Fruit fly (Drosophila melanogaster): ENCODE measurements around the gene bru2.

bru2 gene

DNA sequence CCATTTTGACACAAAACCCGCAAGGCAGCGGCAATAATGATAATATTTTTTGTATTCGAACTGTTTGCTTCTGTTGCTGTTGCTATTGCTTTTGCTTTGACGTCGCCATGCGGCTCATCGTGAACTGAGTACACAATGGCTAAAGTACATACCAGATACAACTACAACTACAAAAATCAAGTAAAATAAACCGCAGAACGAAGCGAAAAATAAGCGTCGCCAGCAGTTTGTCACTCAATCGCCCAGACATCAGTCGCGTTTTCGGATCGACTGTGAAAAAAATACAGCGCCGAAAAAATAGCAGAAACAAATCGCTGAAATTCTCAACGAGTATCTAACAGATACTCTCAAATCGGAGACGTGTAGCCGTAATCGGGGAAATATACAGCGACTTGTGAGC, 25.6 kb downstream of the bru2 start (continued):
- TF ChIP-seq Optix (GFP tag; IDR thresholded peaks at IDR 0.05) = no peak
- no peak for TF ChIP-seq CG17802 (tag; optimal IDR thresholded peaks at IDR 0.05)
- TF ChIP-seq slbo (GFP tag; IDR thresholded peaks at IDR 0.05) = no peak
- TF ChIP-seq tio (GFP tag; optimal IDR thresholded peaks at IDR 0.05) = no peak
- TF ChIP-seq CG12299 (tag; optimal IDR thresholded peaks at IDR 0.05) = no peak
- TF ChIP-seq CG2875 (GFP tag; optimal IDR thresholded peaks at IDR 0.05) = no peak
- no peak for TF ChIP-seq wor (GFP tag; IDR thresholded peaks at IDR 0.05)
- no peak for TF ChIP-seq chm (GFP tag; IDR thresholded peaks at IDR 0.05)
- TF ChIP-seq lab (GFP tag; optimal IDR thresholded peaks at IDR 0.05) = peak; percentile 77
- no peak for TF ChIP-seq ind (GFP tag; optimal IDR thresholded peaks at IDR 0.05)
- TF ChIP-seq Doc3 (GFP tag; IDR thresholded peaks at IDR 0.05; ENCODE audit: partially characterized antibody) = no peak
- peak; percentile 35 for TF ChIP-seq wek (GFP tag; optimal IDR thresholded peaks at IDR 0.05)
- no peak for TF ChIP-seq nerfin-1 (tag; optimal IDR thresholded peaks at IDR 0.05)
- no peak for TF ChIP-seq pzg (GFP tag; optimal IDR thresholded peaks at IDR 0.05)
- TF ChIP-seq CG11398 (GFP tag; optimal IDR thresholded peaks at IDR 0.05) = no peak
- no peak for TF ChIP-seq Hr51 (GFP tag; optimal IDR thresholded peaks at IDR 0.05)
- TF ChIP-seq CG13287 (GFP tag; IDR thresholded peaks at IDR 0.05; ENCODE audit: partially characterized antibody) = no peak
- peak; percentile 58 for TF ChIP-seq schlank (tag; optimal IDR thresholded peaks at IDR 0.05)
- peak; percentile 76 for TF ChIP-seq Atf6 (GFP tag; IDR thresholded peaks at IDR 0.05)
- no peak for TF ChIP-seq cas (GFP tag; IDR thresholded peaks at IDR 0.05)
- no peak for TF ChIP-seq CG2202 (tag; optimal IDR thresholded peaks at IDR 0.05)
- TF ChIP-seq eve (GFP tag; optimal IDR thresholded peaks at IDR 0.05) = no peak
- TF ChIP-seq Stat92E (GFP tag; optimal IDR thresholded peaks at IDR 0.05) = no peak
- 0 out of 2 replicates have a peak, but pooled peaks have one; percentile 33 for TF ChIP-seq gsb (GFP tag; IDR thresholded peaks at IDR 0.05)
- no peak for TF ChIP-seq CG18764 (GFP tag; optimal IDR thresholded peaks at IDR 0.05)
- no peak for TF ChIP-seq CG15601 (tag; optimal IDR thresholded peaks at IDR 0.05)
- no peak for TF ChIP-seq tx (GFP tag; optimal IDR thresholded peaks at IDR 0.05)
- TF ChIP-seq ems (GFP tag; optimal IDR thresholded peaks at IDR 0.05) = no peak
- no peak for TF ChIP-seq C15 (GFP tag; IDR thresholded peaks at IDR 0.05)
- TF ChIP-seq Doc2 (GFP tag; IDR thresholded peaks at IDR 0.05) = no peak
- TF ChIP-seq row (GFP tag; IDR thresholded peaks at IDR 0.05) = no peak
- TF ChIP-seq CG17912 (GFP tag; optimal IDR thresholded peaks at IDR 0.05) = no peak
- TF ChIP-seq danr (GFP tag; IDR thresholded peaks at IDR 0.05) = no peak
- TF ChIP-seq nmo (GFP tag; optimal IDR thresholded peaks at IDR 0.05) = no peak
- TF ChIP-seq sens-2 (GFP tag; IDR thresholded peaks at IDR 0.05) = no peak
- no peak for TF ChIP-seq CG12236 (GFP tag; optimal IDR thresholded peaks at IDR 0.05)
- TF ChIP-seq CG14667 (GFP tag; IDR thresholded peaks at IDR 0.05) = no peak
- TF ChIP-seq CG18599 (GFP tag; optimal IDR thresholded peaks at IDR 0.05) = peak; percentile 32
- no peak for TF ChIP-seq CG4617 (GFP tag; optimal IDR thresholded peaks at IDR 0.05; ENCODE audit: borderline replicate concordance)
- no peak for TF ChIP-seq CG3407 (GFP tag; optimal IDR thresholded peaks at IDR 0.05)
- no peak for TF ChIP-seq ftz-f1 (GFP tag; optimal IDR thresholded peaks at IDR 0.05)
- TF ChIP-seq Med (GFP tag) = peak; percentile 91
- no peak for TF ChIP-seq corto (GFP tag; optimal IDR thresholded peaks at IDR 0.05)
- TF ChIP-seq ham (GFP tag; IDR thresholded peaks at IDR 0.05) = no peak
- no peak for TF ChIP-seq CG10959 (GFP tag; IDR thresholded peaks at IDR 0.05)
- TF ChIP-seq NC2α (GFP tag; optimal IDR thresholded peaks at IDR 0.05) = no peak
- no peak for TF ChIP-seq Kr (GFP tag; optimal IDR thresholded peaks at IDR 0.05)
- no peak for TF ChIP-seq CG6272 (GFP tag; IDR thresholded peaks at IDR 0.05)
- TF ChIP-seq CG30431 (GFP tag; optimal IDR thresholded peaks at IDR 0.05) = no peak
- peak; percentile 38 for TF ChIP-seq PHDP (tag; optimal IDR thresholded peaks at IDR 0.05)
- TF ChIP-seq lola (GFP tag; optimal IDR thresholded peaks at IDR 0.05) = no peak

Data from whole organism, embryonic.